Fruit fly (Drosophila melanogaster): ENCODE measurements around the gene CG46396.

DNA sequence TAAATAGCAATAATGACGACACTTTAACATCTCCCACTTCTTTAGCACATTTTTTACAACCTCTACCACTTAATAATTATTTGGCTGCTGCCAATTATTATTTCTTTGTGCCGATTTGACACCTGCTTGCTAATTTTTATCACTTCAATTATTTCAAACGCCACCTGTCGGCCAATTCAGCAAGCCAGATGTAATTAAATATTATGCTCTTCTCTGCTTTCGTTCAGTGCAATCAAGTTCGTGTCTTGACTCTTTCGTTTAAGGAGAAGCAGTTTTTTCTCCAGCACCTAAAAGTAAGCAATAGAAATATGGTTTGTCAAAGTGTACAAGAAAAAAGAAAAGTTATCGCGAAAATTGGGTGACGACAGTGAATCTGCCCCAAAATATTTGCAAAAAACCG is 49.4 kb upstream of the CG46396 start:
- TF ChIP-seq ttk (optimal IDR thresholded peaks at IDR 0.05) (no peak), Myc (optimal IDR thresholded peaks at IDR 0.05) (no peak)

Data from Kc167 (cell line).